Worm (Caenorhabditis elegans) whole organism, L1 larva: ENCODE data around the gene ostb-1.

Experiments used
- C16A3.4 ChIP-seq: fragments of 150-350 bp; optimal IDR thresholded peaks from 2 replicates; lab custom pipeline; 2014; ENCODE audit warnings: missing biosample characterization, missing genetic modification characterization
- F16B12.6 ChIP-seq: fragments of 150-350 bp; optimal IDR thresholded peaks from 2 replicates; lab custom pipeline; 2014; ENCODE audit warnings: missing biosample characterization, missing genetic modification characterization
- Y116A8C.19 ChIP-seq: sonication (generic microtip); optimal IDR thresholded peaks from 2 replicates; lab custom pipeline; 2016; ENCODE audit warnings: missing compliant biosample characterization, missing genetic modification characterization, borderline replicate concordance
- aha-1 ChIP-seq: fragments of 150-350 bp; optimal IDR thresholded peaks from 2 replicates; lab custom pipeline; 2014; ENCODE audit warnings: missing biosample characterization, missing genetic modification characterization
- aly-2 ChIP-seq: fragments of 150-350 bp; optimal IDR thresholded peaks from 2 replicates; lab custom pipeline; 2014; ENCODE audit warnings: missing biosample characterization, missing genetic modification characterization
- blmp-1 ChIP-seq: fragments of 150-350 bp; optimal IDR thresholded peaks from 2 replicates; lab custom pipeline; 2014; ENCODE audit warnings: missing biosample characterization, missing genetic modification characterization
- ceh-63 ChIP-seq: fragments of 200-800 bp; sonication (Bioruptor generic); optimal IDR thresholded peaks from 2 replicates; lab custom pipeline; 2018; ENCODE audit warnings: mild to moderate bottlenecking, missing genetic modification characterization, missing compliant biosample characterization
- ceh-8 ChIP-seq: fragments of 200-800 bp; sonication (Bioruptor generic); optimal IDR thresholded peaks from 2 replicates; lab custom pipeline; 2018; ENCODE audit warnings: mild to moderate bottlenecking, missing genetic modification characterization, moderate library complexity, missing compliant biosample characterization
- ceh-82 ChIP-seq, 3 experiments: fragments of 150-350 bp in 1 of 3; sonication (generic microtip) in 2 of 3; optimal IDR thresholded peaks; 2 replicates each; lab custom pipeline; 2014 to 2017; ENCODE audit warnings: missing biosample characterization in 3 of 3, missing genetic modification characterization in 3 of 3
- ceh-88 ChIP-seq: fragments of 200-800 bp; sonication (Bioruptor generic); IDR thresholded peaks from 2 replicates; pipeline ENCODE4 v1.3.6; 2022; ENCODE audit warnings: missing genetic modification characterization, missing compliant biosample characterization
- ces-1 ChIP-seq: fragments of 150-350 bp; optimal IDR thresholded peaks from 2 replicates; lab custom pipeline; 2014; ENCODE audit warnings: missing biosample characterization, missing genetic modification reagents, missing genetic modification characterization
- dpl-1 ChIP-seq, 3 experiments: fragments of 150-350 bp in 2 of 3; sonication (generic microtip) in 1 of 3; optimal IDR thresholded peaks; 2 replicates each; lab custom pipeline; 2014 to 2017; ENCODE audit warnings: missing biosample characterization in 3 of 3, missing genetic modification characterization in 3 of 3, missing genetic modification reagents in 3 of 3
- efl-1 ChIP-seq, 4 experiments: fragments of 150-350 bp; optimal IDR thresholded peaks in 3 of 4; peaks in 1 of 4; 1 replicate in 1 of 4; 2 replicates in 3 of 4; lab custom pipeline; 2014; ENCODE audit warnings: missing biosample characterization in 2 of 4, missing genetic modification characterization in 2 of 4, missing genetic modification reagents in 2 of 4
- egl-13 ChIP-seq: sonication (generic microtip); optimal IDR thresholded peaks from 2 replicates; lab custom pipeline; 2016; ENCODE audit warnings: missing genotype, missing genetic modification reagents, missing genetic modification characterization, missing compliant biosample characterization
- egl-27 ChIP-seq, 2 experiments: fragments of 150-350 bp in 1 of 2; sonication (generic microtip); optimal IDR thresholded peaks; 3 replicates each; lab custom pipeline; 2017 to 2018; ENCODE audit warnings: missing biosample characterization in 2 of 2, missing genetic modification characterization in 2 of 2, missing genetic modification reagents in 2 of 2
- elt-2 ChIP-seq: sonication (generic microtip); optimal IDR thresholded peaks from 2 replicates; lab custom pipeline; 2016; ENCODE audit warnings: missing genetic modification characterization, mild to moderate bottlenecking, inconsistent platforms, missing compliant biosample characterization, missing genetic modification reagents
- fkh-4 ChIP-seq: sonication (generic microtip); optimal IDR thresholded peaks from 2 replicates; lab custom pipeline; 2016; ENCODE audit warnings: missing compliant biosample characterization, missing genetic modification characterization, borderline replicate concordance
- fkh-8 ChIP-seq: sonication (generic microtip); optimal IDR thresholded peaks from 2 replicates; lab custom pipeline; 2016; ENCODE audit warnings: mild to moderate bottlenecking, missing genetic modification characterization, missing compliant biosample characterization
- hpl-2 ChIP-seq: fragments of 150-350 bp; optimal IDR thresholded peaks from 2 replicates; lab custom pipeline; 2014; ENCODE audit warnings: missing biosample characterization, missing genetic modification reagents, missing genetic modification characterization
- irx-1 ChIP-seq: sonication (generic microtip); optimal IDR thresholded peaks from 2 replicates; lab custom pipeline; 2016; ENCODE audit warnings: missing genetic modification characterization, missing compliant biosample characterization
- isw-1 ChIP-seq: fragments of 200-800 bp; sonication (Bioruptor generic); IDR thresholded peaks from 2 replicates; pipeline ENCODE4 v1.3.6; 2022; ENCODE audit warnings: missing genetic modification characterization, missing compliant biosample characterization
- jun-1 ChIP-seq: fragments of 150-350 bp; optimal IDR thresholded peaks from 2 replicates; lab custom pipeline; 2014; ENCODE audit warnings: missing biosample characterization, missing genetic modification reagents, missing genetic modification characterization
- lin-13 ChIP-seq: fragments of 150-350 bp; optimal IDR thresholded peaks from 2 replicates; lab custom pipeline; 2014; ENCODE audit warnings: missing biosample characterization, missing genetic modification reagents, missing genetic modification characterization
- lin-14 ChIP-seq: fragments of 200-800 bp; sonication (Bioruptor generic); optimal IDR thresholded peaks from 2 replicates; lab custom pipeline; 2018; ENCODE audit warnings: mild to moderate bottlenecking, missing genetic modification characterization, moderate library complexity, missing compliant biosample characterization
- lin-15B ChIP-seq: fragments of 150-350 bp; sonication (generic microtip); optimal IDR thresholded peaks from 3 replicates; lab custom pipeline; 2014; ENCODE audit warnings: missing biosample characterization, missing genetic modification characterization
- lin-35 ChIP-seq, 2 experiments: fragments of 150-350 bp; optimal IDR thresholded peaks; 2 replicates each; lab custom pipeline; 2014; ENCODE audit warnings: missing biosample characterization in 2 of 2, missing genetic modification characterization in 2 of 2, missing genetic modification reagents in 2 of 2
- lin-39 ChIP-seq: fragments of 150-350 bp; optimal IDR thresholded peaks from 2 replicates; lab custom pipeline; 2014; ENCODE audit warnings: missing biosample characterization, missing genetic modification reagents, missing genetic modification characterization
- mab-9 ChIP-seq: fragments of 200-800 bp; sonication (Bioruptor generic); IDR thresholded peaks from 2 replicates; pipeline ENCODE4 v1.3.6; 2022; ENCODE audit warnings: missing genetic modification reagents, missing genetic modification characterization, missing compliant biosample characterization
- mdl-1 ChIP-seq, 2 experiments: fragments of 150-350 bp; optimal IDR thresholded peaks; 2 replicates each; lab custom pipeline; 2014 to 2017; ENCODE audit warnings: missing biosample characterization in 2 of 2, missing genetic modification characterization in 2 of 2, inconsistent platforms in 1 of 2
- mef-2 ChIP-seq: fragments of 150-350 bp; optimal IDR thresholded peaks from 2 replicates; lab custom pipeline; 2014; ENCODE audit warnings: missing biosample characterization, missing genetic modification characterization
- nhr-19 ChIP-seq: fragments of 200-800 bp; sonication (Bioruptor generic); conservative IDR thresholded peaks from 2 replicates; pipeline ENCODE4 v1.3.6; 2022; ENCODE audit warnings: missing genetic modification characterization, missing compliant biosample characterization
- nhr-20 ChIP-seq: sonication (generic microtip); optimal IDR thresholded peaks from 2 replicates; lab custom pipeline; 2016; ENCODE audit warnings: mild to moderate bottlenecking, missing genetic modification characterization, missing compliant biosample characterization
- nhr-237 ChIP-seq: fragments of 150-350 bp; optimal IDR thresholded peaks from 2 replicates; lab custom pipeline; 2014; ENCODE audit warnings: missing biosample characterization, missing genetic modification characterization
- nhr-28 ChIP-seq: fragments of 150-350 bp; optimal IDR thresholded peaks from 2 replicates; lab custom pipeline; 2014; ENCODE audit warnings: missing biosample characterization, missing genetic modification characterization
- nhr-71 ChIP-seq: sonication (generic microtip); optimal IDR thresholded peaks from 2 replicates; lab custom pipeline; 2016; ENCODE audit warnings: mild to moderate bottlenecking, missing genetic modification characterization, moderate library complexity, missing compliant biosample characterization
- nhr-77 ChIP-seq: fragments of 150-350 bp; optimal IDR thresholded peaks from 2 replicates; lab custom pipeline; 2014; ENCODE audit warnings: missing biosample characterization, missing genetic modification characterization
- nhr-84 ChIP-seq: sonication (generic microtip); optimal IDR thresholded peaks from 2 replicates; lab custom pipeline; 2017; ENCODE audit warnings: missing biosample characterization, missing genetic modification characterization
- nhr-85 ChIP-seq: sonication (generic microtip); peaks from one replicate; lab custom pipeline; 2016; ENCODE audit warnings: missing genetic modification characterization, inconsistent platforms, missing compliant biosample characterization
- pqm-1 ChIP-seq: sonication (generic microtip); optimal IDR thresholded peaks from 3 replicates; lab custom pipeline; 2017; ENCODE audit warnings: missing biosample characterization, missing genetic modification characterization
- rnt-1 ChIP-seq: sonication (generic microtip); optimal IDR thresholded peaks from 2 replicates; lab custom pipeline; 2016; ENCODE audit warnings: mild to moderate bottlenecking, missing genetic modification characterization, moderate library complexity, missing compliant biosample characterization
- snu-23 ChIP-seq: sonication (generic microtip); optimal IDR thresholded peaks from 2 replicates; lab custom pipeline; 2016; ENCODE audit warnings: missing genetic modification characterization, missing compliant biosample characterization
- sup-37 ChIP-seq: fragments of 200-800 bp; sonication (Bioruptor generic); optimal IDR thresholded peaks from 2 replicates; lab custom pipeline; 2018; ENCODE audit warnings: mild to moderate bottlenecking, missing genetic modification characterization, missing compliant biosample characterization
- tlp-1 ChIP-seq: fragments of 150-350 bp; optimal IDR thresholded peaks from 2 replicates; lab custom pipeline; 2014; ENCODE audit warnings: missing biosample characterization, missing genetic modification characterization
- unc-30 ChIP-seq: sonication (generic microtip); optimal IDR thresholded peaks from 2 replicates; lab custom pipeline; 2017; ENCODE audit warnings: missing biosample characterization, missing genetic modification characterization
- unc-86 ChIP-seq: sonication (generic microtip); optimal IDR thresholded peaks from 2 replicates; lab custom pipeline; 2016; ENCODE audit warnings: missing genetic modification characterization, missing compliant biosample characterization
- unc-98 ChIP-seq: fragments of 200-800 bp; sonication (Bioruptor generic); IDR thresholded peaks from 2 replicates; pipeline ENCODE4 v1.3.6; 2022; ENCODE audit warnings: missing genetic modification characterization, missing compliant biosample characterization
- xbp-1 ChIP-seq: sonication (generic microtip); optimal IDR thresholded peaks from 2 replicates; lab custom pipeline; 2016; ENCODE audit warnings: missing genetic modification characterization, missing compliant biosample characterization
- zag-1 ChIP-seq: fragments of 150-350 bp; optimal IDR thresholded peaks from 2 replicates; lab custom pipeline; 2014; ENCODE audit warnings: missing biosample characterization, missing genetic modification characterization
- ztf-11 ChIP-seq, 2 experiments: sonication (generic microtip); optimal IDR thresholded peaks; 2 replicates each; lab custom pipeline; 2016 to 2017; ENCODE audit warnings: missing genetic modification characterization in 2 of 2, missing biosample characterization in 1 of 2, missing compliant biosample characterization in 1 of 2

The ostb-1 gene

ce11 chrII:7858101-7858500, 6.2 kb upstream of the ostb-1 start, which contains the start of gene sds-22:
Gene sds-22 (plus strand): TSS chrII:7858401.
- TF ChIP-seq efl-1 (optimal IDR thresholded peaks at IDR 0.05; lab: Kevin White, UChicago), result no peak
- peak in 1 of 2 experiments; percentile 83 for TF ChIP-seq efl-1 (GFP tag; optimal IDR thresholded peaks at IDR 0.05 in 1 of 2; lab: Kevin White, UChicago)
- no peak for TF ChIP-seq nhr-85 (tag; lab: Kevin White, UChicago)
- TF ChIP-seq, all 84 proteins: peak for 1

ce11 chrII:7860221-7860928, 3.9 kb upstream of the ostb-1 start, which contains the start of gene lin-5:
Gene lin-5 (plus strand): TSS chrII:7860574.
- TF ChIP-seq nhr-20, result peak; percentile 23
- TF ChIP-seq egl-13 (tag; lab: Kevin White, UChicago), result peak; percentile 14
- TF ChIP-seq ceh-8 (GFP tag; lab: Kevin White, UChicago), result no peak
- TF ChIP-seq dpl-1 (GFP tag; optimal IDR thresholded peaks at IDR 0.05; lab: Kevin White, UChicago), result peak; percentile 83 to 91 (median 86)
- no peak for TF ChIP-seq aha-1 (tag; lab: Kevin White, UChicago)
- TF ChIP-seq C16A3.4 (tag; lab: Kevin White, UChicago), result no peak
- peak; percentile 76 for TF ChIP-seq lin-14 (GFP tag; lab: Kevin White, UChicago)
- TF ChIP-seq nhr-71 (tag; lab: Kevin White, UChicago), result peak; percentile 58
- peak; percentile 7 for TF ChIP-seq nhr-77 (tag; lab: Kevin White, UChicago)
- TF ChIP-seq unc-98, result no peak
- TF ChIP-seq snu-23 (GFP tag; lab: Kevin White, UChicago), result peak; percentile 51
- no peak for TF ChIP-seq irx-1 (tag; lab: Kevin White, UChicago)
- peak; percentile 69 for TF ChIP-seq unc-86 (tag; lab: Kevin White, UChicago)
- TF ChIP-seq blmp-1 (tag; lab: Kevin White, UChicago), result peak; percentile 44
- peak; percentile 93 to 94 for TF ChIP-seq lin-35 (GFP tag; optimal IDR thresholded peaks at IDR 0.05; lab: Kevin White, UChicago)
- no peak for TF ChIP-seq mab-9 (GFP tag; lab: Robert Waterston, UW)
- TF ChIP-seq fkh-4, result no peak
- TF ChIP-seq tlp-1, result no peak
- TF ChIP-seq nhr-84, result no peak
- no peak for TF ChIP-seq lin-39 (tag; lab: Kevin White, UChicago)
- 0 out of 2 replicates have a peak, but pooled peaks have one; percentile 3 for TF ChIP-seq nhr-19 (GFP tag; lab: Robert Waterston, UW)
- no peak for TF ChIP-seq sup-37 (GFP tag; lab: Kevin White, UChicago)
- no peak for TF ChIP-seq pqm-1
- TF ChIP-seq egl-27 (tag; optimal IDR thresholded peaks at IDR 0.05; lab: Kevin White, UChicago), result no peak
- peak; percentile 74 for TF ChIP-seq fkh-8 (tag; lab: Kevin White, UChicago)
- no peak for TF ChIP-seq lin-13
- peak; percentile 5 to 89 for TF ChIP-seq efl-1 (optimal IDR thresholded peaks at IDR 0.05; lab: Kevin White, UChicago)
- peak; percentile 87 to 97 for TF ChIP-seq efl-1 (GFP tag; optimal IDR thresholded peaks at IDR 0.05 in 1 of 2; lab: Kevin White, UChicago)
- no peak for TF ChIP-seq nhr-237 (tag; lab: Kevin White, UChicago)
- no peak for TF ChIP-seq nhr-28 (tag; lab: Kevin White, UChicago)
- no peak for TF ChIP-seq mef-2 (tag; lab: Kevin White, UChicago)
- TF ChIP-seq ztf-11 (tag; optimal IDR thresholded peaks at IDR 0.05; lab: Kevin White, UChicago), result no peak
- TF ChIP-seq ceh-88 (GFP tag; lab: Robert Waterston, UW), result no peak
- TF ChIP-seq rnt-1, result no peak
- peak; percentile 15 for TF ChIP-seq xbp-1 (tag; lab: Kevin White, UChicago)
- no peak for TF ChIP-seq zag-1
- no peak for TF ChIP-seq ces-1 (GFP tag; lab: Kevin White, UChicago)
- TF ChIP-seq jun-1 (tag; lab: Kevin White, UChicago), result no peak
- TF ChIP-seq isw-1 (GFP tag; lab: Robert Waterston, UW), result no peak
- TF ChIP-seq aly-2 (tag; lab: Kevin White, UChicago), result no peak
- TF ChIP-seq unc-30 (tag; lab: Kevin White, UChicago), result no peak
- peak in 1 of 2 experiments; percentile 20 for TF ChIP-seq mdl-1 (tag; optimal IDR thresholded peaks at IDR 0.05; lab: Kevin White, UChicago)
- no peak for TF ChIP-seq hpl-2 (GFP tag; lab: Kevin White, UChicago)
- TF ChIP-seq ceh-82 (tag; optimal IDR thresholded peaks at IDR 0.05; lab: Kevin White, UChicago), result peak in 2 of 3 experiments; percentile 29 to 76
- peak; percentile 65 for TF ChIP-seq F16B12.6
- no peak for TF ChIP-seq elt-2
- TF ChIP-seq ceh-63, result no peak
- TF ChIP-seq lin-15B (tag; lab: Kevin White, UChicago), result peak; percentile 43
- TF ChIP-seq Y116A8C.19 (tag; lab: Kevin White, UChicago), result no peak
